Worm (Caenorhabditis elegans) whole organism, mixed stage, embryonic: ENCODE measurements around the gene F25D1.3.

Experiments used
- elt-1 ChIP-seq: sonication (generic microtip); optimal IDR thresholded peaks from 2 replicates; lab custom pipeline; 2017; ENCODE audit warnings: missing genetic modification characterization, mild to moderate bottlenecking, missing compliant biosample characterization, antibody characterized with exemption, moderate library complexity, borderline replicate concordance; ENCODE audit not compliant: insufficient read depth
- elt-3 ChIP-seq: fragments of 150-350 bp; optimal IDR thresholded peaks from 2 replicates; lab custom pipeline; 2014; ENCODE audit warnings: missing biosample characterization, missing genetic modification characterization
- lin-13 ChIP-seq: fragments of 150-350 bp; optimal IDR thresholded peaks from 2 replicates; lab custom pipeline; 2014; ENCODE audit warnings: missing biosample characterization, missing genetic modification characterization
- nhr-237 ChIP-seq: fragments of 150-350 bp; optimal IDR thresholded peaks from 2 replicates; lab custom pipeline; 2014; ENCODE audit warnings: missing biosample characterization, missing genetic modification characterization
- nhr-28 ChIP-seq: fragments of 150-350 bp; optimal IDR thresholded peaks from 2 replicates; lab custom pipeline; 2014; ENCODE audit warnings: missing biosample characterization, missing genetic modification characterization
- snpc-4 ChIP-seq: fragments of 150-350 bp; optimal IDR thresholded peaks from 2 replicates; lab custom pipeline; 2014; ENCODE audit warnings: missing biosample characterization, missing genetic modification characterization
- sptf-1 ChIP-seq: sonication (generic microtip); optimal IDR thresholded peaks from 2 replicates; lab custom pipeline; 2017; ENCODE audit warnings: mild to moderate bottlenecking, missing genetic modification characterization, moderate library complexity, missing compliant biosample characterization
- unc-39 ChIP-seq: fragments of 150-350 bp; optimal IDR thresholded peaks from 2 replicates; lab custom pipeline; 2014; ENCODE audit warnings: missing biosample characterization, missing genetic modification characterization
- unc-62 ChIP-seq: fragments of 150-350 bp; optimal IDR thresholded peaks from 2 replicates; lab custom pipeline; 2014; ENCODE audit warnings: missing biosample characterization, missing genetic modification reagents, missing genetic modification characterization
- ztf-11 ChIP-seq: fragments of 150-350 bp; optimal IDR thresholded peaks from 2 replicates; lab custom pipeline; 2014; ENCODE audit warnings: missing biosample characterization, missing genetic modification characterization

- TF ChIP-seq lin-13 (no peak), sptf-1 (tag; lab: Kevin White, UChicago) (no peak), unc-62 (no peak), elt-3 (tag; lab: Kevin White, UChicago) (no peak), elt-1 (tag; lab: Kevin White, UChicago) (no peak), unc-39 (tag; lab: Kevin White, UChicago) (no peak), nhr-237 (tag; lab: Kevin White, UChicago) (no peak), snpc-4 (tag; lab: Kevin White, UChicago) (no peak), ztf-11 (tag; lab: Kevin White, UChicago) (no peak), nhr-28 (no peak)
These were observed 33.1 kb downstream of the F25D1.3 start for ce11 chrV:10561632-10562031.
